Fruit fly (Drosophila melanogaster) whole organism, embryonic: ENCODE measurements around the gene hiro.

ENCODE experiments used
- Atf-2 ChIP-seq: fragments of 200-800 bp; sonication (Bioruptor generic); optimal IDR thresholded peaks from 2 replicates; lab custom pipeline; 2016; ENCODE audit warnings: missing biosample characterization, missing genetic modification characterization
- Xrp1 ChIP-seq: fragments of 200-800 bp; sonication (Bioruptor generic); IDR thresholded peaks from 2 replicates; pipeline ENCODE4 v1.3.6; 2022; ENCODE audit warnings: missing biosample characterization, missing genetic modification characterization
- pho ChIP-seq: fragments of 200-800 bp; sonication (Bioruptor generic); optimal IDR thresholded peaks from 2 replicates; lab custom pipeline; 2016; ENCODE audit warnings: missing biosample characterization, missing genetic modification characterization
- tin ChIP-seq: fragments of 200-800 bp; sonication (Bioruptor generic); optimal IDR thresholded peaks from 3 replicates; lab custom pipeline; 2016; ENCODE audit warnings: missing biosample characterization, missing genetic modification characterization

DNA sequence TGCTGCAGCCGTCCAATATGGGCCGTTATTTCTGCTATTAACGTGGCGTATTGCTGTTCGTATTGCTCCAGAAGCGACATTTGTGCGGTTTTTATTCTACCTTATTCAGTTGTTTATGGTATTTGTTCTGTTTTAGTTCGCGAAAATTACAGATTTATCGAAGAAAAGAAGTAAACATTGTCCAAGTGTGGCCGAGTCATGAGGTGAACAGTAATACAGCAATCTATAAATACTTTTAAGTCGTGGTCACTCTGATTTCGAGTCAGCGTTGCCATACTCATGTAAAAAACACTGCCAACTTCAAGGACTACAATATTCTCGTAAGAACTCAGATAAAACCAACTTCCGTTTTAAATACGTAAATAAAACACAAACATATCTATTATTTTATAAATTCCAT, 4.9 kb upstream of the hiro start, which contains the start of gene Vti1a:
- TF ChIP-seq pho (GFP tag; lab: Kevin White, UChicago) (no peak), tin (GFP tag; lab: Kevin White, UChicago) (no peak), Atf-2 (GFP tag; lab: Kevin White, UChicago) (no peak), Xrp1 (GFP tag; lab: Robert Waterston, UW) (no peak)
